Worm (Caenorhabditis elegans): Measurements from ENCODE around the gene F19B2.7.

Gene F19B2.7

ce11 chrV:20158223-20158622 lies 6.7 kb downstream of the F19B2.7 start, which contains the start of gene F19B2.6:
F19B2.6 (plus strand) TSS chrV:20158523.
- TF ChIP-seq lin-1 (GFP tag; IDR thresholded peaks at IDR 0.05) (no peak), nhr-237 (tag; optimal IDR thresholded peaks at IDR 0.05) (no peak), zag-1 (tag; optimal IDR thresholded peaks at IDR 0.05) (no peak), ztf-11 (tag; optimal IDR thresholded peaks at IDR 0.05) (no peak), snpc-1.2 (GFP tag; IDR thresholded peaks at IDR 0.05) (no peak), unc-62 (GFP tag; optimal IDR thresholded peaks at IDR 0.05 in 1 of 2) (no peak), unc-62 (tag; optimal IDR thresholded peaks at IDR 0.05) (no peak), tag-97 (GFP tag; IDR thresholded peaks at IDR 0.05) (no peak), php-3 (GFP tag; IDR thresholded peaks at IDR 0.05) (no peak), attf-4 (tag; optimal IDR thresholded peaks at IDR 0.05) (no peak), cey-2 (tag; optimal IDR thresholded peaks at IDR 0.05; ENCODE audit: borderline replicate concordance, insufficient read depth) (no peak), lim-7 (GFP tag; IDR thresholded peaks at IDR 0.05) (no peak), F49E8.2 (tag; optimal IDR thresholded peaks at IDR 0.05; ENCODE audit: borderline replicate concordance) (no peak), aly-2 (tag; optimal IDR thresholded peaks at IDR 0.05) (no peak), snpc-4 (tag; optimal IDR thresholded peaks at IDR 0.05) (no peak)

- TF ChIP-seq vab-7 (GFP tag; IDR thresholded peaks at IDR 0.05) (no peak), hmg-1.1 (GFP tag; IDR thresholded peaks at IDR 0.05) (no peak), nhr-42 (GFP tag; IDR thresholded peaks at IDR 0.05) (0 out of 2 replicates have a peak, but pooled peaks have one; percentile 40), lsy-2 (tag; optimal IDR thresholded peaks at IDR 0.05) (no peak), tag-97 (GFP tag; IDR thresholded peaks at IDR 0.05) (no peak), daf-12 (tag; optimal IDR thresholded peaks at IDR 0.05) (no peak), snpc-4 (tag; optimal IDR thresholded peaks at IDR 0.05) (no peak), aha-1 (tag) (peak; percentile 79), mep-1 (tag; optimal IDR thresholded peaks at IDR 0.05) (no peak), ama-1 (optimal IDR thresholded peaks at IDR 0.05) (no peak), egl-27 (tag; optimal IDR thresholded peaks at IDR 0.05) (no peak), nhr-6 (tag; optimal IDR thresholded peaks at IDR 0.05) (no peak), nhr-48 (tag; optimal IDR thresholded peaks at IDR 0.05) (peak; percentile 44), ztf-7 (tag; optimal IDR thresholded peaks at IDR 0.05) (no peak), ceh-44 (GFP tag; IDR thresholded peaks at IDR 0.05) (no peak), nhr-102 (tag; optimal IDR thresholded peaks at IDR 0.05) (peak; percentile 33), unc-130 (GFP tag; optimal IDR thresholded peaks at IDR 0.05) (no peak), ctbp-1 (GFP tag; IDR thresholded peaks at IDR 0.05) (no peak), nhr-10 (tag; optimal IDR thresholded peaks at IDR 0.05) (no peak), Y75B8A.6 (GFP tag; IDR thresholded peaks at IDR 0.05) (no peak), jun-1 (tag; optimal IDR thresholded peaks at IDR 0.05) (peak; percentile 11), php-3 (GFP tag; IDR thresholded peaks at IDR 0.05) (no peak), nhr-28 (tag; optimal IDR thresholded peaks at IDR 0.05) (no peak), unc-62 (GFP tag; optimal IDR thresholded peaks at IDR 0.05 in 1 of 2) (peak in 1 of 2 experiments; percentile 56), unc-62 (tag; optimal IDR thresholded peaks at IDR 0.05) (no peak), hif-1 (tag; optimal IDR thresholded peaks at IDR 0.05) (peak in 1 of 2 experiments; percentile 76), dmd-8 (GFP tag; IDR thresholded peaks at IDR 0.05) (0 out of 2 replicates have a peak, but pooled peaks have one; percentile 14), nhr-237 (tag; optimal IDR thresholded peaks at IDR 0.05) (no peak), spr-3 (GFP tag; optimal IDR thresholded peaks at IDR 0.05) (no peak), ceh-28 (tag; optimal IDR thresholded peaks at IDR 0.05) (no peak)
Observed at ce11 chrV:20161781-20162289, 10.3 kb downstream of the F19B2.7 start.
